Worm (Caenorhabditis elegans) whole organism, L3 larva: ENCODE measurements around the gene F55C5.17.

Source experiments
- R02D3.7 ChIP-seq: fragments of 150-350 bp; optimal IDR thresholded peaks from 2 replicates; lab custom pipeline; 2014; ENCODE audit warnings: missing biosample characterization, missing genetic modification characterization
- aly-2 ChIP-seq: fragments of 150-350 bp; optimal IDR thresholded peaks from 2 replicates; lab custom pipeline; 2014; ENCODE audit warnings: missing biosample characterization, missing genetic modification characterization
- ama-1 ChIP-seq: fragments of 150-350 bp; optimal IDR thresholded peaks from 2 replicates; lab custom pipeline; 2018
- ceh-16 ChIP-seq: sonication (generic microtip); optimal IDR thresholded peaks from 2 replicates; lab custom pipeline; 2017; ENCODE audit warnings: missing biosample characterization, missing genetic modification characterization
- ceh-28 ChIP-seq: fragments of 150-350 bp; optimal IDR thresholded peaks from 2 replicates; lab custom pipeline; 2014; ENCODE audit warnings: missing biosample characterization, missing genetic modification reagents, missing genetic modification characterization
- ceh-9 ChIP-seq: sonication (generic microtip); optimal IDR thresholded peaks from 2 replicates; lab custom pipeline; 2018; ENCODE audit warnings: missing biosample characterization, missing genetic modification characterization
- daf-12 ChIP-seq: fragments of 150-350 bp; optimal IDR thresholded peaks from 2 replicates; lab custom pipeline; 2014; ENCODE audit warnings: missing biosample characterization, missing genetic modification reagents, missing genetic modification characterization
- egl-5 ChIP-seq: fragments of 150-350 bp; optimal IDR thresholded peaks from 2 replicates; lab custom pipeline; 2017; ENCODE audit warnings: missing biosample characterization, missing genetic modification reagents, missing genetic modification characterization, inconsistent platforms
- elt-1 ChIP-seq: fragments of 150-350 bp; optimal IDR thresholded peaks from 2 replicates; lab custom pipeline; 2014; ENCODE audit warnings: missing biosample characterization, missing genetic modification characterization
- elt-2 ChIP-seq: sonication (generic microtip); optimal IDR thresholded peaks from 2 replicates; lab custom pipeline; 2016; ENCODE audit warnings: missing genetic modification reagents, mild to moderate bottlenecking, missing genetic modification characterization, missing compliant biosample characterization
- eor-1 ChIP-seq, 2 experiments: fragments of 150-350 bp; optimal IDR thresholded peaks; 2 replicates each; lab custom pipeline; 2014 to 2018; ENCODE audit warnings: missing biosample characterization in 2 of 2, missing genetic modification characterization in 2 of 2
- fkh-10 ChIP-seq: sonication (generic microtip); optimal IDR thresholded peaks from 2 replicates; lab custom pipeline; 2017; ENCODE audit warnings: missing biosample characterization, missing genetic modification reagents, missing genetic modification characterization
- fkh-2 ChIP-seq: fragments of 150-350 bp; optimal IDR thresholded peaks from 2 replicates; lab custom pipeline; 2014; ENCODE audit warnings: missing biosample characterization, missing genetic modification reagents, missing genetic modification characterization
- hmg-11 ChIP-seq: sonication (generic microtip); optimal IDR thresholded peaks from 2 replicates; lab custom pipeline; 2016; ENCODE audit warnings: missing genetic modification characterization, missing compliant biosample characterization
- jun-1 ChIP-seq: fragments of 150-350 bp; optimal IDR thresholded peaks from 2 replicates; lab custom pipeline; 2014; ENCODE audit warnings: missing biosample characterization, missing genetic modification reagents, missing genetic modification characterization
- lin-15B ChIP-seq: fragments of 150-350 bp; optimal IDR thresholded peaks from 2 replicates; lab custom pipeline; 2014; ENCODE audit warnings: missing biosample characterization, missing genetic modification characterization
- lin-39 ChIP-seq: fragments of 150-350 bp; optimal IDR thresholded peaks from 2 replicates; lab custom pipeline; 2018; ENCODE audit warnings: missing biosample characterization, missing genetic modification reagents, missing genetic modification characterization
- mdl-1 ChIP-seq: fragments of 150-350 bp; optimal IDR thresholded peaks from 2 replicates; lab custom pipeline; 2014; ENCODE audit warnings: missing biosample characterization, missing genetic modification characterization
- mml-1 ChIP-seq: fragments of 150-350 bp; sonication (generic microtip); optimal IDR thresholded peaks from 3 replicates; lab custom pipeline; 2014; ENCODE audit warnings: missing biosample characterization, missing genetic modification characterization
- nfya-1 ChIP-seq: sonication (generic microtip); optimal IDR thresholded peaks from 2 replicates; lab custom pipeline; 2017; ENCODE audit warnings: missing genetic modification characterization, mild to moderate bottlenecking, missing compliant biosample characterization, antibody characterized with exemption, moderate library complexity; ENCODE audit not compliant: insufficient read depth
- nhr-11 ChIP-seq: fragments of 150-350 bp; optimal IDR thresholded peaks from 2 replicates; lab custom pipeline; 2014; ENCODE audit warnings: missing biosample characterization, missing genetic modification characterization
- nhr-12 ChIP-seq: fragments of 150-350 bp; optimal IDR thresholded peaks from 2 replicates; lab custom pipeline; 2014; ENCODE audit warnings: missing biosample characterization, missing genetic modification characterization
- nhr-237 ChIP-seq: fragments of 150-350 bp; optimal IDR thresholded peaks from 2 replicates; lab custom pipeline; 2014; ENCODE audit warnings: missing biosample characterization, missing genetic modification characterization
- nhr-25 ChIP-seq: sonication (generic microtip); optimal IDR thresholded peaks from 2 replicates; lab custom pipeline; 2017; ENCODE audit warnings: missing biosample characterization, missing genetic modification characterization
- nhr-43 ChIP-seq: sonication (generic microtip); optimal IDR thresholded peaks from 2 replicates; lab custom pipeline; 2016; ENCODE audit warnings: mild to moderate bottlenecking, missing genetic modification characterization, missing compliant biosample characterization; ENCODE audit not compliant: poor library complexity, severe bottlenecking
- nhr-67 ChIP-seq: fragments of 150-350 bp; optimal IDR thresholded peaks from 2 replicates; lab custom pipeline; 2014; ENCODE audit warnings: missing biosample characterization, missing genetic modification characterization
- nhr-77 ChIP-seq: fragments of 150-350 bp; optimal IDR thresholded peaks from 2 replicates; lab custom pipeline; 2014; ENCODE audit warnings: missing biosample characterization, missing genetic modification characterization
- pha-4 ChIP-seq: fragments of 150-350 bp; optimal IDR thresholded peaks from 2 replicates; lab custom pipeline; 2014; ENCODE audit warnings: missing biosample characterization, missing genetic modification reagents, missing genetic modification characterization
- pqm-1 ChIP-seq: fragments of 150-350 bp; optimal IDR thresholded peaks from 2 replicates; lab custom pipeline; 2017; ENCODE audit warnings: missing biosample characterization, missing genetic modification characterization, inconsistent platforms
- skn-1 ChIP-seq: fragments of 150-350 bp; optimal IDR thresholded peaks from 2 replicates; lab custom pipeline; 2014; ENCODE audit warnings: missing biosample characterization, missing genetic modification characterization
- snpc-4 ChIP-seq: fragments of 150-350 bp; optimal IDR thresholded peaks from 2 replicates; lab custom pipeline; 2014; ENCODE audit warnings: missing biosample characterization, missing genetic modification characterization
- tbx-2 ChIP-seq: sonication (generic microtip); optimal IDR thresholded peaks from 2 replicates; lab custom pipeline; 2016; ENCODE audit warnings: mild to moderate bottlenecking, missing genetic modification characterization, missing compliant biosample characterization
- unc-39 ChIP-seq: sonication (generic microtip); optimal IDR thresholded peaks from 4 replicates; lab custom pipeline; 2017; ENCODE audit warnings: missing biosample characterization, missing genetic modification characterization
- zag-1 ChIP-seq: fragments of 150-350 bp; optimal IDR thresholded peaks from 2 replicates; lab custom pipeline; 2014; ENCODE audit warnings: missing biosample characterization, missing genetic modification characterization
- ztf-11 ChIP-seq: fragments of 150-350 bp; optimal IDR thresholded peaks from 2 replicates; lab custom pipeline; 2014; ENCODE audit warnings: missing biosample characterization, missing genetic modification characterization
- ztf-4 ChIP-seq: fragments of 150-350 bp; optimal IDR thresholded peaks from 2 replicates; lab custom pipeline; 2014; ENCODE audit warnings: missing biosample characterization, missing genetic modification characterization

F55C5.17 gene

ce11 chrV:12305677-12306076 is 3.3 kb downstream of the F55C5.17 start:
- TF ChIP-seq elt-1 = no peak

ce11 chrV:12307011-12307540 is 4.7 kb downstream of the F55C5.17 start, which contains the start of gene srg-45:
srg-45 (plus strand) TSS chrV:12307490.
- no peak for TF ChIP-seq ztf-11 (tag; lab: Kevin White, UChicago)
- no peak for TF ChIP-seq ceh-9 (tag; lab: Kevin White, UChicago)
- no peak for TF ChIP-seq lin-39
- no peak for TF ChIP-seq R02D3.7 (tag; lab: Kevin White, UChicago)
- no peak for TF ChIP-seq nhr-67 (tag; lab: Kevin White, UChicago)
- no peak for TF ChIP-seq snpc-4 (tag; lab: Kevin White, UChicago)
- no peak for TF ChIP-seq ama-1 (lab: Kevin White, UChicago)
- TF ChIP-seq pqm-1 = no peak
- TF ChIP-seq ztf-4 (tag; lab: Kevin White, UChicago) = no peak
- no peak for TF ChIP-seq elt-1
- TF ChIP-seq daf-12 = no peak

- TF ChIP-seq pqm-1 = no peak
- no peak for TF ChIP-seq jun-1 (tag; lab: Kevin White, UChicago)
- TF ChIP-seq hmg-11 (tag; lab: Kevin White, UChicago) = no peak
- no peak for TF ChIP-seq nhr-237 (tag; lab: Kevin White, UChicago)
- no peak for TF ChIP-seq ceh-16 (tag; lab: Kevin White, UChicago)
Observed at ce11 chrV:12310256-12310655, 7.9 kb downstream of the F55C5.17 start, which contains the start of gene hpo-30. hpo-30 (minus strand) TSS chrV:12310356.

ce11 chrV:12314413-12314812 is 12.1 kb downstream of the F55C5.17 start:
- TF ChIP-seq nfya-1 (tag; lab: Kevin White, UChicago) (peak; percentile 8), fkh-10 (GFP tag; lab: Kevin White, UChicago) (peak; percentile 39), ztf-4 (tag; lab: Kevin White, UChicago) (no peak)

ce11 chrV:12316076-12316475 is 13.7 kb downstream of the F55C5.17 start:
- TF ChIP-seq nhr-237 (tag; lab: Kevin White, UChicago) (no peak), mml-1 (no peak), nhr-12 (no peak), nhr-43 (tag; lab: Kevin White, UChicago) (no peak), skn-1 (no peak), nhr-11 (tag; lab: Kevin White, UChicago) (no peak), ceh-16 (tag; lab: Kevin White, UChicago) (no peak), nhr-77 (no peak), snpc-4 (tag; lab: Kevin White, UChicago) (no peak), pha-4 (tag; lab: Kevin White, UChicago) (no peak), zag-1 (tag; lab: Kevin White, UChicago) (no peak), unc-39 (tag; lab: Kevin White, UChicago) (no peak), fkh-10 (GFP tag; lab: Kevin White, UChicago) (no peak), pqm-1 (no peak), nfya-1 (tag; lab: Kevin White, UChicago) (no peak), nhr-67 (tag; lab: Kevin White, UChicago) (no peak), R02D3.7 (tag; lab: Kevin White, UChicago) (no peak), fkh-2 (tag; lab: Kevin White, UChicago) (no peak)

ce11 chrV:12317080-12317479 is 14.7 kb downstream of the F55C5.17 start, which contains the start of gene R04F11.3:
R04F11.3 (minus strand) TSS chrV:12317180.
- no peak for TF ChIP-seq ztf-11 (tag; lab: Kevin White, UChicago)
- TF ChIP-seq tbx-2 (tag; lab: Kevin White, UChicago) = no peak
- no peak for TF ChIP-seq ceh-28
- no peak for TF ChIP-seq nhr-77
- TF ChIP-seq, all 47 proteins: peak for 0

ce11 chrV:12317894-12318553 is 15.7 kb downstream of the F55C5.17 start, which contains the start of the genes R04F11.5 and R04F11.2:
R04F11.5 (minus strand) TSS chrV:12318019.
R04F11.2 (plus strand) TSS chrV:12318381.
- no peak for TF ChIP-seq nhr-11 (tag; lab: Kevin White, UChicago)
- TF ChIP-seq ceh-28 = peak; percentile 41
- peak; percentile 94 for TF ChIP-seq nfya-1 (tag; lab: Kevin White, UChicago)
- TF ChIP-seq lin-39 = peak; percentile 79
- peak; percentile 81 for TF ChIP-seq snpc-4 (tag; lab: Kevin White, UChicago)
- TF ChIP-seq lin-15B = peak; percentile 86
- TF ChIP-seq nhr-25 (tag; lab: Kevin White, UChicago) = peak; percentile 80
- TF ChIP-seq R02D3.7 (tag; lab: Kevin White, UChicago) = peak; percentile 41
- no peak for TF ChIP-seq unc-39 (tag; lab: Kevin White, UChicago)
- TF ChIP-seq elt-1 = peak; percentile 45
- TF ChIP-seq aly-2 (tag; lab: Kevin White, UChicago) = no peak
- TF ChIP-seq ztf-4 (tag; lab: Kevin White, UChicago) = no peak
- peak; percentile 50 for TF ChIP-seq elt-2 (tag; lab: Kevin White, UChicago)
- TF ChIP-seq pha-4 (tag; lab: Kevin White, UChicago) = peak; percentile 93
- TF ChIP-seq ama-1 (lab: Kevin White, UChicago) = peak; percentile 51
- TF ChIP-seq eor-1 (tag; optimal IDR thresholded peaks at IDR 0.05; lab: Kevin White, UChicago) = peak in 1 of 2 experiments; percentile 4
- TF ChIP-seq egl-5 (tag; lab: Kevin White, UChicago) = peak; percentile 90
- TF ChIP-seq nhr-237 (tag; lab: Kevin White, UChicago) = no peak
- peak; percentile 85 for TF ChIP-seq hmg-11 (tag; lab: Kevin White, UChicago)
- TF ChIP-seq mdl-1 (tag; lab: Kevin White, UChicago) = no peak
- TF ChIP-seq nhr-43 (tag; lab: Kevin White, UChicago) = peak; percentile 14
